Worm (Caenorhabditis elegans) whole organism, early embryonic: Measurements from ENCODE around the gene T01G6.1.

ENCODE experiments used
- B0310.2 ChIP-seq: sonication (generic microtip); optimal IDR thresholded peaks from 2 replicates; lab custom pipeline; 2016; ENCODE audit warnings: mild to moderate bottlenecking, missing genetic modification characterization, missing compliant biosample characterization
- F13C5.2 ChIP-seq: sonication (generic microtip); optimal IDR thresholded peaks from 2 replicates; lab custom pipeline; 2017; ENCODE audit warnings: mild to moderate bottlenecking, missing genetic modification characterization, inconsistent platforms, missing compliant biosample characterization
- aly-1 ChIP-seq: sonication (generic microtip); optimal IDR thresholded peaks from 2 replicates; lab custom pipeline; 2016; ENCODE audit warnings: missing genetic modification characterization, missing compliant biosample characterization
- ama-1 ChIP-seq: fragments of 150-350 bp; optimal IDR thresholded peaks from 2 replicates; lab custom pipeline; 2014
- ceh-13 ChIP-seq: fragments of 200-800 bp; sonication (Bioruptor generic); optimal IDR thresholded peaks from 2 replicates; lab custom pipeline; 2018; ENCODE audit warnings: mild to moderate bottlenecking, missing genetic modification characterization, missing compliant biosample characterization
- ets-7 ChIP-seq: sonication (generic microtip); optimal IDR thresholded peaks from 2 replicates; lab custom pipeline; 2016; ENCODE audit warnings: missing genotype, missing genetic modification characterization, missing compliant biosample characterization
- flt-1 ChIP-seq: fragments of 200-800 bp; sonication (Bioruptor generic); IDR thresholded peaks from 2 replicates; pipeline ENCODE4 v1.3.6; 2022; ENCODE audit warnings: missing genetic modification characterization, missing compliant biosample characterization
- hmbx-1 ChIP-seq: sonication (generic microtip); optimal IDR thresholded peaks from 2 replicates; lab custom pipeline; 2016; ENCODE audit warnings: mild to moderate bottlenecking, missing genetic modification characterization, missing compliant biosample characterization
- hmg-4 ChIP-seq: fragments of 200-800 bp; sonication (Bioruptor generic); optimal IDR thresholded peaks from 2 replicates; lab custom pipeline; 2018; ENCODE audit warnings: mild to moderate bottlenecking, missing genetic modification characterization, missing compliant biosample characterization
- pes-1 ChIP-seq: fragments of 200-800 bp; sonication (Bioruptor generic); IDR thresholded peaks from 2 replicates; pipeline ENCODE4 v1.3.6; 2022; ENCODE audit warnings: missing genetic modification reagents, missing genetic modification characterization, missing compliant biosample characterization
- scrt-1 ChIP-seq: fragments of 200-800 bp; sonication (Bioruptor generic); IDR thresholded peaks from 2 replicates; pipeline ENCODE4 v1.3.6; 2022; ENCODE audit warnings: missing genetic modification characterization, missing compliant biosample characterization
- sea-1 ChIP-seq: fragments of 200-800 bp; sonication (Bioruptor generic); conservative IDR thresholded peaks from 2 replicates; pipeline ENCODE4 v1.3.6; 2022; ENCODE audit warnings: missing genetic modification characterization, missing compliant biosample characterization
- tbx-11 ChIP-seq: fragments of 200-800 bp; sonication (Bioruptor generic); IDR thresholded peaks from 2 replicates; pipeline ENCODE4 v1.3.6; 2022; ENCODE audit warnings: missing genetic modification characterization, missing compliant biosample characterization
- tbx-37 ChIP-seq: fragments of 200-800 bp; sonication (Bioruptor generic); conservative IDR thresholded peaks from 2 replicates; pipeline ENCODE4 v1.3.6; 2022; ENCODE audit warnings: missing genetic modification reagents, missing genetic modification characterization, missing compliant biosample characterization

- no peak for TF ChIP-seq B0310.2 (tag; lab: Kevin White, UChicago)
- TF ChIP-seq ama-1: no peak
- no peak for TF ChIP-seq tbx-11 (GFP tag; lab: Robert Waterston, UW)
- no peak for TF ChIP-seq flt-1 (GFP tag; lab: Robert Waterston, UW)
- no peak for TF ChIP-seq sea-1 (GFP tag; lab: Robert Waterston, UW)
- no peak for TF ChIP-seq hmg-4 (GFP tag; lab: Kevin White, UChicago)
- TF ChIP-seq aly-1 (tag; lab: Kevin White, UChicago): no peak
- TF ChIP-seq ets-7 (tag; lab: Kevin White, UChicago): no peak
- TF ChIP-seq hmbx-1 (tag; lab: Kevin White, UChicago): no peak
- TF ChIP-seq scrt-1 (GFP tag; lab: Robert Waterston, UW): no peak
- no peak for TF ChIP-seq tbx-37
- TF ChIP-seq F13C5.2 (tag; lab: Kevin White, UChicago): no peak
- no peak for TF ChIP-seq ceh-13 (GFP tag; lab: Kevin White, UChicago)
- TF ChIP-seq pes-1: no peak
Measured at ce11 chrV:484285-484890, 13.1 kb upstream of the T01G6.1 start, which contains the start of gene nhr-212.
